Fruit fly (Drosophila melanogaster): ENCODE measurements around the gene Gmap.

DNA sequence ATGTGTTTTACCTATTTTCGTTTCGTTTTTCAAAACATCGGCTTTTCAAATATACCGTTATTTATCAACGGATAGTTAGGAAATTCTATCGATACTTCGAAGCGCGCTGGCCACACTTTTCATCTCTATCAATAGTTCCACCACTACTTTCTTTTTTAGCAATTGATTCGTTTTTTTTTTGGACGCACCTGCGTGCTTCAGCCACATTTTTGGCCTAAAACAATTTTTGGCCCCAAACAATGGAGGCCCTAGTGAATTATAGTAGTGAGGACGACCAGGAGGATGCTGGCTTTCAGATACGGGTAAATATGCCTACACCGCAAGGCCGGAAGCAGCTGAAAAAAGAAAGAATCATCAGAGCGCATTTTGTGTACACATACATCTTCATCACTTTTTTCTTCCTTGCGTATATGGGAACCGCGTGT is 4.5 kb upstream of the Gmap start, which contains the start of gene CG6340:
- TF ChIP-seq pan (optimal IDR thresholded peaks at IDR 0.05) (no peak), CG8478 (optimal IDR thresholded peaks at IDR 0.05) (no peak), psq (optimal IDR thresholded peaks at IDR 0.05) (no peak), Dll (optimal IDR thresholded peaks at IDR 0.05) (no peak), usp (GFP tag; optimal IDR thresholded peaks at IDR 0.05) (no peak)

All from whole organism.